Worm (Caenorhabditis elegans): Measurements from ENCODE around the gene ttc-39B.

The ttc-39B gene

DNA sequence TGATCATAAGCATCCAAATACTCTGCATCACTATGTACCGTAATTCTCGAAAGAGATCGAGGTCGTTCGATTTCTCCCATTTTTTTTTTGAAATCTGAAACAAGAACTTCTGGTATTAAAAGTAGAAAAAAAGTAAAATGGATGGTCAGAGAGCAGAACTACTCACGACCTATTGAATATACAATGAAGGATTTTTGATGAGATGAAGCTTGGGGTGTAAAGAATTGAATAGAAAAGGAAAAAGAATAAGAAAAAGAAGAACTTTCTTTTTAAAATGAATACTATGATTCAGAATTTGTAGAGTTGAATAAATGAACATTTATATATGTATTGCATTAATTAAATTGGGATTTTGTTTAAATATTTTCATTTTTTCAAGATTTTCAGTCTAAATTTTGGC, at the start of gene ttc-39B:
TSS of gene ttc-39B (minus strand) at position 101 of the 400 bp plus-strand sequence.
- TF ChIP-seq mab-5 (tag; optimal IDR thresholded peaks at IDR 0.05) (no peak), mls-2 (tag; optimal IDR thresholded peaks at IDR 0.05) (no peak), nhr-237 (tag; optimal IDR thresholded peaks at IDR 0.05) (no peak), M03D4.4 (tag; optimal IDR thresholded peaks at IDR 0.05) (no peak), nhr-28 (tag; optimal IDR thresholded peaks at IDR 0.05) (no peak), nhr-76 (tag; optimal IDR thresholded peaks at IDR 0.05) (no peak), bed-3 (GFP tag; optimal IDR thresholded peaks at IDR 0.05) (no peak), hlh-1 (tag; optimal IDR thresholded peaks at IDR 0.05) (no peak)

DNA sequence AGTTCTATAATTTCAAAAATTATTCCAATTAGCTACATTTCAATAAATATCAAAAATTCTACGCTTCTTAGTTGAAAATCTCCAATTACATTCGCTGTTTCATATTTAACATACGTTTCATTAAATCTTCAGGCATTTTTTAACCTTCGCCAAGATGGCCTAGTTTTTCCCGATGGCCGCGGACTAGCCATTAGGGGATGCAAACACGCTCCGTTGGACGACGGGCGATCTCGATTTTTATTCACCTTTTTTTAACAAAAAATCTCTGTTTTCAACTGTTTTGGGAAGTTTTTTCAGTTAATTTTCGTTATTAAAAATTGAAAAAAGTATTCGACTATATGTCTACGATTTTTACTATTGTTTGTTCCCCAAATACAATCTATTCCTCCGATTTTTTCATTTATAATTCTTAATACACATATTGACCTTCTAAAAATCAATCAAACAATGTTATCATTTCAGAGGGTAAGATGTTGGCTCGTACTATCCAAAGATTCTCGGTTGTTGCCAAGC, 49.5 kb upstream of the ttc-39B start, which contains the start of gene F58F12.1:
TSS of gene F58F12.1 (plus strand) at position 463 of the 513 bp plus-strand sequence.
- TF ChIP-seq hlh-1 (tag; optimal IDR thresholded peaks at IDR 0.05), result no peak
- TF ChIP-seq nhr-76 (tag; optimal IDR thresholded peaks at IDR 0.05), result no peak
- no peak for TF ChIP-seq ham-2 (GFP tag; optimal IDR thresholded peaks at IDR 0.05)
- TF ChIP-seq nhr-12 (tag; optimal IDR thresholded peaks at IDR 0.05), result no peak
- no peak for TF ChIP-seq elt-1 (tag; optimal IDR thresholded peaks at IDR 0.05; ENCODE audit: borderline replicate concordance, insufficient read depth)
- TF ChIP-seq lsy-2 (tag; optimal IDR thresholded peaks at IDR 0.05), result peak; percentile 47
- TF ChIP-seq unc-120 (tag; optimal IDR thresholded peaks at IDR 0.05; ENCODE audit: poor library complexity, severe bottlenecking), result no peak
- TF ChIP-seq ces-1 (GFP tag; optimal IDR thresholded peaks at IDR 0.05), result peak; percentile 22
- no peak for TF ChIP-seq snpc-4 (tag; optimal IDR thresholded peaks at IDR 0.05)
- TF ChIP-seq mep-1 (tag; optimal IDR thresholded peaks at IDR 0.05), result peak; percentile 66
- no peak for TF ChIP-seq ceh-43 (GFP tag; optimal IDR thresholded peaks at IDR 0.05)
- TF ChIP-seq unc-62 (GFP tag; optimal IDR thresholded peaks at IDR 0.05), result no peak
- peak; percentile 43 for TF ChIP-seq nhr-237 (tag; optimal IDR thresholded peaks at IDR 0.05)
- no peak for TF ChIP-seq bed-3 (GFP tag; optimal IDR thresholded peaks at IDR 0.05)
- no peak for TF ChIP-seq elt-3 (tag; optimal IDR thresholded peaks at IDR 0.05)
- no peak for TF ChIP-seq ceh-83 (GFP tag; optimal IDR thresholded peaks at IDR 0.05)
- peak; percentile 38 for TF ChIP-seq lin-13 (tag; optimal IDR thresholded peaks at IDR 0.05)
- TF ChIP-seq unc-39 (tag; optimal IDR thresholded peaks at IDR 0.05), result no peak
- TF ChIP-seq tbx-8 (GFP tag; optimal IDR thresholded peaks at IDR 0.05), result no peak
- no peak for TF ChIP-seq mab-5 (tag; optimal IDR thresholded peaks at IDR 0.05)
- no peak for TF ChIP-seq lin-32 (GFP tag; optimal IDR thresholded peaks at IDR 0.05)
- no peak for TF ChIP-seq cnd-1 (tag; optimal IDR thresholded peaks at IDR 0.05)
- peak; percentile 12 for TF ChIP-seq sptf-1 (tag; optimal IDR thresholded peaks at IDR 0.05)
- TF ChIP-seq M03D4.4 (tag; optimal IDR thresholded peaks at IDR 0.05), result no peak
- TF ChIP-seq flh-1 (GFP tag; optimal IDR thresholded peaks at IDR 0.05), result no peak
- no peak for TF ChIP-seq zip-8 (tag; optimal IDR thresholded peaks at IDR 0.05)
- TF ChIP-seq ceh-39 (tag; optimal IDR thresholded peaks at IDR 0.05), result no peak
- TF ChIP-seq ztf-11 (tag; optimal IDR thresholded peaks at IDR 0.05), result no peak
- TF ChIP-seq pha-4 (tag; optimal IDR thresholded peaks at IDR 0.05), result no peak
- no peak for TF ChIP-seq nhr-28 (tag; optimal IDR thresholded peaks at IDR 0.05)
- no peak for TF ChIP-seq mls-2 (tag; optimal IDR thresholded peaks at IDR 0.05)
- TF ChIP-seq blmp-1 (tag; optimal IDR thresholded peaks at IDR 0.05), result no peak

ce11 chrII:6380866-6381265, 47.1 kb upstream of the ttc-39B start, which contains the start of gene F58F12.12:
Gene F58F12.12 (plus strand): TSS chrII:6381166.
- no peak for TF ChIP-seq flh-1 (GFP tag; optimal IDR thresholded peaks at IDR 0.05)
- no peak for TF ChIP-seq snpc-4 (tag; optimal IDR thresholded peaks at IDR 0.05)
- no peak for TF ChIP-seq elt-3 (tag; optimal IDR thresholded peaks at IDR 0.05)
- no peak for TF ChIP-seq ceh-39 (tag; optimal IDR thresholded peaks at IDR 0.05)
- no peak for TF ChIP-seq blmp-1 (tag; optimal IDR thresholded peaks at IDR 0.05)
- TF ChIP-seq unc-62 (GFP tag; optimal IDR thresholded peaks at IDR 0.05), result no peak
- TF ChIP-seq nhr-237 (tag; optimal IDR thresholded peaks at IDR 0.05), result no peak
- no peak for TF ChIP-seq M03D4.4 (tag; optimal IDR thresholded peaks at IDR 0.05)
- no peak for TF ChIP-seq ceh-83 (GFP tag; optimal IDR thresholded peaks at IDR 0.05)
- no peak for TF ChIP-seq nhr-2 (tag; optimal IDR thresholded peaks at IDR 0.05)
- TF ChIP-seq nhr-76 (tag; optimal IDR thresholded peaks at IDR 0.05), result no peak
- TF ChIP-seq bed-3 (GFP tag; optimal IDR thresholded peaks at IDR 0.05), result no peak

DNA sequence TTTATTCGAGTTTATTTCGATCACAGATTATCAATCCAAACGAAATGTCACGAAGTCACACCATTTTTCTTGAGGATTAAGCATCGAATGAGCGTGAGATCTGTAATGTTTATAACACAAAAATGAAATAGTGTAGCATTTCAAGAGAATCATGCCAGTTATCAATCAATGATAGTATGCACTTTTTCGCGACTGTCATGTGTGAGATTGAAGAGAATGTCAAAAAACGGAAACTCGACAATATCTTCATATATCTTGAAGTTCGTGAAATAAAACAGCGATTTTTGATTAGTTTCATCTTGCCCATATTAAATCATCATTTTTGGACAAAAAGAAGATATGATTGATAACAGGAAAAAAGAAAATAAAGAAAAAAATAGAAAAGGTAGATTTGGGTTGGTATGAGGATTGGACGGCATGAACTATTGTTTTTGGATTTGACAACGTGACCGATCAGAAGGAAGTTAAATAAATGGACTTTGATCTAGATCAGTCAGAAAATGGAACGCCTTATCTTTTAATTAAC, 45.3 kb upstream of the ttc-39B start:
- TF ChIP-seq blmp-1 (tag; optimal IDR thresholded peaks at IDR 0.05), result no peak
- no peak for TF ChIP-seq flh-1 (GFP tag; optimal IDR thresholded peaks at IDR 0.05)
- TF ChIP-seq nhr-76 (tag; optimal IDR thresholded peaks at IDR 0.05), result no peak
- TF ChIP-seq nhr-2 (tag; optimal IDR thresholded peaks at IDR 0.05), result no peak
- TF ChIP-seq zip-8 (tag; optimal IDR thresholded peaks at IDR 0.05), result no peak
- TF ChIP-seq cnd-1 (tag; optimal IDR thresholded peaks at IDR 0.05), result no peak
- TF ChIP-seq hlh-1 (tag; optimal IDR thresholded peaks at IDR 0.05), result no peak
- TF ChIP-seq elt-3 (tag; optimal IDR thresholded peaks at IDR 0.05), result no peak
- TF ChIP-seq sem-2 (GFP tag; optimal IDR thresholded peaks at IDR 0.05), result no peak
- no peak for TF ChIP-seq unc-62 (GFP tag; optimal IDR thresholded peaks at IDR 0.05)
- TF ChIP-seq ztf-11 (tag; optimal IDR thresholded peaks at IDR 0.05), result no peak
- no peak for TF ChIP-seq bed-3 (GFP tag; optimal IDR thresholded peaks at IDR 0.05)
- TF ChIP-seq pha-4 (tag; optimal IDR thresholded peaks at IDR 0.05), result no peak
- TF ChIP-seq lin-13 (tag; optimal IDR thresholded peaks at IDR 0.05), result no peak
- no peak for TF ChIP-seq mls-2 (tag; optimal IDR thresholded peaks at IDR 0.05)
- no peak for TF ChIP-seq ceh-43 (GFP tag; optimal IDR thresholded peaks at IDR 0.05)
- TF ChIP-seq M03D4.4 (tag; optimal IDR thresholded peaks at IDR 0.05), result no peak

All from whole organism, mixed stage, embryonic.